Worm (Caenorhabditis elegans): ENCODE data around the gene C45H4.13.

C45H4.13 gene

DNA sequence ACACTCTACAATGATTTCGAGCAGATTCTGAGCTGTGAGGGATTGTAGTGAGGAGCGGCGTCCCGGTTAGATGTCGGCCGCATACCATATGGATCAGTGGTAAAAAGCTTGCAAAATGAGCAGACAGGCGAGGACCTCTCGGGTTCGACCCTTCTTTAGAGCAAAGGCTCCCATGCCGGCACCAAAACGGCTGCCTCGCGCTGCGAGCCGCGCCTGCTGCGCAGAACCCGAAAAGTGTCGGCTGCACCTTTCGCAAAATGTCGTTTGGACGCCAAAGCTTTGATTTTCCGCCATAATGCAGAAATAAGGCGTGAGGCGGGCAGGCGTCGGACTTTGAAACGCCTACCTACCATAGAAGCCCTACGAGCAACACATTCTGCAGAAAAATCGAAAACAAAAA, 39.6 kb upstream of the C45H4.13 start:
- TF ChIP-seq ham-2 (GFP tag; optimal IDR thresholded peaks at IDR 0.05): no peak
- no peak for TF ChIP-seq ztf-11 (tag; optimal IDR thresholded peaks at IDR 0.05)
- no peak for TF ChIP-seq pha-4 (tag; optimal IDR thresholded peaks at IDR 0.05)
- TF ChIP-seq elt-1 (tag; optimal IDR thresholded peaks at IDR 0.05; ENCODE audit: borderline replicate concordance, insufficient read depth): no peak
- no peak for TF ChIP-seq lsy-2 (tag; optimal IDR thresholded peaks at IDR 0.05)
- TF ChIP-seq ceh-83 (GFP tag; optimal IDR thresholded peaks at IDR 0.05): no peak
- TF ChIP-seq snpc-4 (tag; optimal IDR thresholded peaks at IDR 0.05): no peak
- no peak for TF ChIP-seq unc-120 (tag; optimal IDR thresholded peaks at IDR 0.05; ENCODE audit: poor library complexity, severe bottlenecking)
- TF ChIP-seq sem-2 (GFP tag; optimal IDR thresholded peaks at IDR 0.05): no peak
- no peak for TF ChIP-seq sptf-1 (tag; optimal IDR thresholded peaks at IDR 0.05)
- TF ChIP-seq nhr-76 (tag; optimal IDR thresholded peaks at IDR 0.05): no peak

DNA sequence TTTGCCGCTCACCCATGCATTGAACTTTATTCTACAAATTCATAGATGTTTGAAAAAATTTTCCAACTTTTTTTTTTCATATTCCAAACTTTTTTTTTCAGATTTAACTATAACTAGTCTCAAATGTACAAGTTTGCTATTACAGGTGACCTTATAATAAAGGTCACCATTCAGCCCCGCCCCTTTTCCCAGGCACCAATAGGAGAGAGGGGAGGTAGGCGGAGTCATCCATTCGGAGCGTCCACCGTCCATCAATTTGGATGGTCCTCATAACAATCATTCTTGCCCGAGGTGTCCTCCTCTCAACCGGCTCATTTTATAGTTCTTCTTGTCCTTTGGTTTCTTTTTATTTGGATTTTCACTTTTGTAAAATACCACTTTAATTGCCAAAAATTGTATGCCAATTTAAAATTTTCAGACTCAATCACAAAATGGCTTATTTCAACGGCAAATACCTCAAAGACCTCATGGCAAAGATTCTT, 37.1 kb upstream of the C45H4.13 start, which contains the start of gene Y5H2B.3:
Y5H2B.3 (plus strand) TSS at position 432 of the 482 bp plus-strand sequence.
- TF ChIP-seq ceh-43 (GFP tag; optimal IDR thresholded peaks at IDR 0.05) (no peak), lsy-2 (tag; optimal IDR thresholded peaks at IDR 0.05) (no peak), unc-62 (GFP tag; optimal IDR thresholded peaks at IDR 0.05) (no peak), lin-13 (tag; optimal IDR thresholded peaks at IDR 0.05) (no peak), M03D4.4 (tag; optimal IDR thresholded peaks at IDR 0.05) (no peak), drap-1 (GFP tag; optimal IDR thresholded peaks at IDR 0.05) (no peak), ceh-83 (GFP tag; optimal IDR thresholded peaks at IDR 0.05) (no peak)

ce11 chrV:2185486-2185885, 34.7 kb upstream of the C45H4.13 start:
- TF ChIP-seq sem-2 (GFP tag; optimal IDR thresholded peaks at IDR 0.05): no peak
- TF ChIP-seq lin-13 (tag; optimal IDR thresholded peaks at IDR 0.05): no peak
- TF ChIP-seq zip-8 (tag; optimal IDR thresholded peaks at IDR 0.05): no peak
- no peak for TF ChIP-seq ceh-39 (tag; optimal IDR thresholded peaks at IDR 0.05)
- TF ChIP-seq sptf-1 (tag; optimal IDR thresholded peaks at IDR 0.05): no peak
- TF ChIP-seq unc-62 (GFP tag; optimal IDR thresholded peaks at IDR 0.05): no peak
- TF ChIP-seq ceh-83 (GFP tag; optimal IDR thresholded peaks at IDR 0.05): no peak
- TF ChIP-seq mep-1 (tag; optimal IDR thresholded peaks at IDR 0.05): no peak
- no peak for TF ChIP-seq M03D4.4 (tag; optimal IDR thresholded peaks at IDR 0.05)
- no peak for TF ChIP-seq hlh-1 (tag; optimal IDR thresholded peaks at IDR 0.05)
- TF ChIP-seq pha-4 (tag; optimal IDR thresholded peaks at IDR 0.05): no peak
- TF ChIP-seq lin-32 (GFP tag; optimal IDR thresholded peaks at IDR 0.05): no peak
- TF ChIP-seq mls-2 (tag; optimal IDR thresholded peaks at IDR 0.05): no peak

- TF ChIP-seq nhr-12 (tag; optimal IDR thresholded peaks at IDR 0.05) (no peak), nhr-76 (tag; optimal IDR thresholded peaks at IDR 0.05) (no peak), elt-1 (tag; optimal IDR thresholded peaks at IDR 0.05; ENCODE audit: borderline replicate concordance, insufficient read depth) (no peak), zip-8 (tag; optimal IDR thresholded peaks at IDR 0.05) (no peak), mab-5 (tag; optimal IDR thresholded peaks at IDR 0.05) (no peak), lin-32 (GFP tag; optimal IDR thresholded peaks at IDR 0.05) (no peak), ceh-43 (GFP tag; optimal IDR thresholded peaks at IDR 0.05) (no peak), blmp-1 (tag; optimal IDR thresholded peaks at IDR 0.05) (no peak), nhr-28 (tag; optimal IDR thresholded peaks at IDR 0.05) (no peak), elt-3 (tag; optimal IDR thresholded peaks at IDR 0.05) (no peak), bed-3 (GFP tag; optimal IDR thresholded peaks at IDR 0.05) (no peak), mls-2 (tag; optimal IDR thresholded peaks at IDR 0.05) (no peak), snpc-4 (tag; optimal IDR thresholded peaks at IDR 0.05) (no peak), nhr-237 (tag; optimal IDR thresholded peaks at IDR 0.05) (no peak), tbx-8 (GFP tag; optimal IDR thresholded peaks at IDR 0.05) (no peak)
These were observed 32.4 kb upstream of the C45H4.13 start, which contains the start of gene cyp-33C2 for ce11 chrV:2183162-2183561. TSS of gene cyp-33C2 (plus strand) at chrV:2183488.

DNA sequence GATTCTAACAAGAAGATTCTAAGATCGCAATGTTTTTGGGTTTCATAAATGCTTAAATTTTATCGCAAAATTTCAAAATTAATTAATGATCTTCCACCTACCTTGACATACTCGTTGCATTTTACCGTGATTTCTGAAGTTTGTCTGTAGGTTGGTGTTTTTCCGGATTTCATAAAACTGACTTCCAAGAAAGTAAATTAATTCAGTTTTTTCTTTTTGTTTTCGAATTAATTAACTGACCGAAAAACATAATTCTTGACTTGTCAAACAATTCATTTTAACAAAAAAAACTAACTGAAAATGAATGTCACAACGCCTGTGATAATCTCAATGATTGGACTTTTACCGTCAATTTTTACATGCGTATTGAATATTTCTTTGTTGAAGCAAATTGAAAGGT, 31.0 kb upstream of the C45H4.13 start, which contains the start of gene srbc-16:
srbc-16 (plus strand) TSS at position 301 of the 400 bp plus-strand sequence.
- TF ChIP-seq elt-3 (tag; optimal IDR thresholded peaks at IDR 0.05): no peak
- no peak for TF ChIP-seq mab-5 (tag; optimal IDR thresholded peaks at IDR 0.05)
- no peak for TF ChIP-seq M03D4.4 (tag; optimal IDR thresholded peaks at IDR 0.05)
- no peak for TF ChIP-seq zip-8 (tag; optimal IDR thresholded peaks at IDR 0.05)
- no peak for TF ChIP-seq tbx-8 (GFP tag; optimal IDR thresholded peaks at IDR 0.05)

Data from whole organism, mixed stage, embryonic.